Worm (Caenorhabditis elegans): ENCODE results near the gene Y62H9A.14.

The Y62H9A.14 gene

ce11 chrX:11937343-11937935, 16.4 kb downstream of the Y62H9A.14 start (continued):
- TF ChIP-seq B0261.1 (tag; optimal IDR thresholded peaks at IDR 0.05) (peak; percentile 65), sptf-2 (GFP tag; optimal IDR thresholded peaks at IDR 0.05) (peak; percentile 55), F23B12.7 (tag; optimal IDR thresholded peaks at IDR 0.05; ENCODE audit: insufficient read depth) (peak; percentile 90), pha-4 (tag; optimal IDR thresholded peaks at IDR 0.05) (peak; percentile 96), attf-5 (GFP tag; optimal IDR thresholded peaks at IDR 0.05) (peak; percentile 47), T07F8.4 (tag; optimal IDR thresholded peaks at IDR 0.05) (peak; percentile 80), F57A8.1 (GFP tag; optimal IDR thresholded peaks at IDR 0.05) (peak; percentile 59), snpc-4 (GFP tag; optimal IDR thresholded peaks at IDR 0.05) (peak; percentile 64), snpc-4 (tag; optimal IDR thresholded peaks at IDR 0.05) (peak; percentile 75 to 88 (median 82)), nhr-179 (tag; optimal IDR thresholded peaks at IDR 0.05) (peak; percentile 85), nhr-120 (GFP tag; IDR thresholded peaks at IDR 0.05) (peak; percentile 92), ama-1 (optimal IDR thresholded peaks at IDR 0.05) (no peak), ama-1 (GFP tag; optimal IDR thresholded peaks at IDR 0.05) (peak; percentile 66 to 90), snpc-3.4 (tag; optimal IDR thresholded peaks at IDR 0.05) (no peak), T26A5.8 (tag; optimal IDR thresholded peaks at IDR 0.05) (no peak), gei-17 (GFP tag; optimal IDR thresholded peaks at IDR 0.05) (peak; percentile 98), attf-3 (GFP tag; conservative IDR thresholded peaks at IDR 0.05) (no peak), F39B2.1 (GFP tag; IDR thresholded peaks at IDR 0.05) (no peak), ceh-100 (GFP tag; IDR thresholded peaks at IDR 0.05) (peak; percentile 70; the same call in 1 of the 2 replicates), madf-10 (tag; optimal IDR thresholded peaks at IDR 0.05) (peak; percentile 96), mel-28 (tag; optimal IDR thresholded peaks at IDR 0.05; ENCODE audit: borderline replicate concordance) (peak; percentile 81), B0336.3 (GFP tag; IDR thresholded peaks at IDR 0.05) (peak; percentile 99), aptf-2 (GFP tag; conservative IDR thresholded peaks at IDR 0.05) (no peak), Y95B8A.8 (GFP tag; IDR thresholded peaks at IDR 0.05) (peak; percentile 72; the same call in 1 of the 2 replicates), dox-1 (GFP tag; IDR thresholded peaks at IDR 0.05) (peak; percentile 98), lin-26 (GFP tag; IDR thresholded peaks at IDR 0.05) (peak; percentile 79; the same call in 1 of the 2 replicates), let-607 (tag; optimal IDR thresholded peaks at IDR 0.05) (peak; percentile 55 to 93), ztf-3 (GFP tag; optimal IDR thresholded peaks at IDR 0.05) (peak; percentile 88), madf-3 (GFP tag; IDR thresholded peaks at IDR 0.05) (peak; percentile 75), hlh-12 (tag; optimal IDR thresholded peaks at IDR 0.05) (no peak), nfya-2 (GFP tag; IDR thresholded peaks at IDR 0.05) (no peak), K11D2.4 (GFP tag; IDR thresholded peaks at IDR 0.05) (peak; percentile 98), ztf-18 (tag; optimal IDR thresholded peaks at IDR 0.05) (peak; percentile 68), nfyb-1 (GFP tag; IDR thresholded peaks at IDR 0.05) (peak; percentile 98), cebp-1 (GFP tag; IDR thresholded peaks at IDR 0.05) (peak; percentile 67; the same call in 1 of the 2 replicates), cebp-1 (tag; optimal IDR thresholded peaks at IDR 0.05) (peak; percentile 97), pbrm-1 (GFP tag; IDR thresholded peaks at IDR 0.05) (peak; percentile 93), chd-7 (tag; optimal IDR thresholded peaks at IDR 0.05) (peak; percentile 97), Y53G8AR.9 (GFP tag; conservative IDR thresholded peaks at IDR 0.05) (peak; percentile 97), akir-1 (GFP tag; optimal IDR thresholded peaks at IDR 0.05) (peak; percentile 85), tbx-9 (tag; optimal IDR thresholded peaks at IDR 0.05; ENCODE audit: borderline replicate concordance) (no peak)

Data from whole organism, young adult.